Fruit fly (Drosophila melanogaster): ENCODE measurements around the gene CG32221.
A peak's percentile ranks its signal among the peaks of the same experiment; 100 is the strongest.

Gene CG32221

dm6 chr3L:19817807-19818531 lies 16.5 kb upstream of the CG32221 start, which contains the start of the genes Fibp and Deaf1 (continued):
- TF ChIP-seq hkb (optimal IDR thresholded peaks at IDR 0.05) (no peak), hkb (GFP tag; IDR thresholded peaks at IDR 0.05) (no peak), CG16863 (GFP tag; optimal IDR thresholded peaks at IDR 0.05) (peak; percentile 64), CG5245 (GFP tag; optimal IDR thresholded peaks at IDR 0.05) (peak; percentile 27), tgo (GFP tag; IDR thresholded peaks at IDR 0.05) (peak; percentile 64; the same call in 2 of the 3 replicates), CG8089 (GFP tag; optimal IDR thresholded peaks at IDR 0.05) (peak; percentile 66), CG1233 (GFP tag; optimal IDR thresholded peaks at IDR 0.05) (peak; percentile 72), bsh (GFP tag; optimal IDR thresholded peaks at IDR 0.05) (peak in 1 of 2 experiments; percentile 59), CG6791 (GFP tag; IDR thresholded peaks at IDR 0.05; ENCODE audit: partially characterized antibody) (peak; percentile 99), Mrtf (GFP tag; IDR thresholded peaks at IDR 0.05) (0 out of 3 replicates have a peak, but pooled peaks have one; percentile 39), Max (GFP tag; optimal IDR thresholded peaks at IDR 0.05) (peak; percentile 57), tup (GFP tag; optimal IDR thresholded peaks at IDR 0.05) (no peak), Sox102F (GFP tag; optimal IDR thresholded peaks at IDR 0.05) (no peak), zen2 (GFP tag; IDR thresholded peaks at IDR 0.05; ENCODE audit: partially characterized antibody) (peak; percentile 97), vnd (GFP tag; IDR thresholded peaks at IDR 0.05; ENCODE audit: partially characterized antibody) (peak; percentile 99), cwo (GFP tag; optimal IDR thresholded peaks at IDR 0.05) (no peak), Doc3 (GFP tag; IDR thresholded peaks at IDR 0.05; ENCODE audit: partially characterized antibody) (peak; percentile 96), dm (GFP tag; optimal IDR thresholded peaks at IDR 0.05) (peak; percentile 70), Bteb2 (GFP tag; optimal IDR thresholded peaks at IDR 0.05) (peak; percentile 89), CG14667 (GFP tag; IDR thresholded peaks at IDR 0.05) (peak; percentile 55; the same call in 1 of the 2 replicates), CG3281 (GFP tag; optimal IDR thresholded peaks at IDR 0.05) (peak; percentile 67), chinmo (GFP tag; IDR thresholded peaks at IDR 0.05; ENCODE audit: partially characterized antibody) (peak; percentile 98), pho (GFP tag; optimal IDR thresholded peaks at IDR 0.05) (peak; percentile 89), Dp (GFP tag; optimal IDR thresholded peaks at IDR 0.05) (peak; percentile 2), CG34422 (GFP tag; IDR thresholded peaks at IDR 0.05) (peak; percentile 65; the same call in 2 of the 3 replicates), Med (GFP tag) (peak; percentile 94), CG15269 (tag; optimal IDR thresholded peaks at IDR 0.05) (peak; percentile 68), B-H2 (GFP tag; optimal IDR thresholded peaks at IDR 0.05) (peak; percentile 64), Awh (GFP tag; IDR thresholded peaks at IDR 0.05) (no peak), CG10431 (GFP tag; optimal IDR thresholded peaks at IDR 0.05) (peak; percentile 32), al (GFP tag; IDR thresholded peaks at IDR 0.05) (peak; percentile 71), CG11695 (GFP tag; IDR thresholded peaks at IDR 0.05) (no peak), gcm (GFP tag; optimal IDR thresholded peaks at IDR 0.05) (peak; percentile 45), sug (tag; optimal IDR thresholded peaks at IDR 0.05) (peak; percentile 85), CG1832 (GFP tag; optimal IDR thresholded peaks at IDR 0.05) (no peak), Bgb (GFP tag; IDR thresholded peaks at IDR 0.05; ENCODE audit: partially characterized antibody) (peak; percentile 99), Bdp1 (GFP tag; optimal IDR thresholded peaks at IDR 0.05) (peak; percentile 22), lab (GFP tag; optimal IDR thresholded peaks at IDR 0.05) (peak; percentile 64), Myb (GFP tag; optimal IDR thresholded peaks at IDR 0.05) (peak; percentile 62), YL-1 (GFP tag; optimal IDR thresholded peaks at IDR 0.05) (peak; percentile 53), mirr (GFP tag; optimal IDR thresholded peaks at IDR 0.05) (peak; percentile 54), CG3065 (GFP tag; optimal IDR thresholded peaks at IDR 0.05) (peak; percentile 48), lbe (GFP tag; optimal IDR thresholded peaks at IDR 0.05) (peak; percentile 29), jigr1 (GFP tag; IDR thresholded peaks at IDR 0.05) (0 out of 3 replicates have a peak, but pooled peaks have one; percentile 47), salm (tag; optimal IDR thresholded peaks at IDR 0.05) (no peak), dmrt11E (tag; optimal IDR thresholded peaks at IDR 0.05) (peak; percentile 79), Rx (GFP tag; IDR thresholded peaks at IDR 0.05) (no peak; the same call in 1 of the 2 replicates), Camta (GFP tag; optimal IDR thresholded peaks at IDR 0.05) (peak; percentile 77)
